Worm (Caenorhabditis elegans) whole organism, L4/young adult: Measurements from ENCODE around the gene K01A2.10.

ENCODE experiments used
- W03F9.2 ChIP-seq: fragments of 150-350 bp; optimal IDR thresholded peaks from 2 replicates; lab custom pipeline; 2014; ENCODE audit warnings: missing biosample characterization, missing genetic modification characterization
- dao-5 ChIP-seq: sonication (generic microtip); optimal IDR thresholded peaks from 2 replicates; lab custom pipeline; 2016; ENCODE audit warnings: missing genotype, missing genetic modification characterization, moderate library complexity, missing compliant biosample characterization
- him-1 ChIP-seq: sonication (generic microtip); optimal IDR thresholded peaks from 2 replicates; lab custom pipeline; 2016; ENCODE audit warnings: missing genotype, missing genetic modification reagents, missing genetic modification characterization, missing compliant biosample characterization

DNA sequence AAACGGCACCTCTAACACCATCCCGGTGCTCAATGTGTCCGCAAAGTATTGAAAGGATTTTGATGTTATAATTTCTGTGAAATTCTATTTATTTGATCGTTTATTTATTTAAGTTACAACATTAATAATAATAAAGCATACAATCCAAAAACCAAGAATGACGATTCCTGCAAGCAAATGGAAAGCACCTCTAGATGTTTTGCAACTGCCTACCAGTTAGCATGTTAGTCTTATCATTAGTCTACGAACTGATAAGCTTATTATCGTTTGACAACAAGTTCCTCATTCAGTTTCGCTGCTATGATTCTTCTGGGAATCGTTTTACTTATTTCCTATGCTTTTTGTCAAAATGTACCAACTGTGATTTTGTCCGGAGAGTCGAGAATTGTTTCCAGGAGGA lies 23.2 kb downstream of the K01A2.10 start, which contains the start of gene K01A2.6:
- TF ChIP-seq him-1 (tag; lab: Kevin White, UChicago) (no peak), W03F9.2 (no peak), dao-5 (tag; lab: Kevin White, UChicago) (no peak)
